Worm (Caenorhabditis elegans) whole organism, L2 larva: Measurements from ENCODE around the gene C14H10.2.
A peak's percentile ranks its signal among the peaks of the same experiment; 100 is the strongest.

Experiments
- aly-2 ChIP-seq: fragments of 150-350 bp; optimal IDR thresholded peaks from 2 replicates; lab custom pipeline; 2014; ENCODE audit warnings: missing biosample characterization, missing genetic modification characterization
- elt-3 ChIP-seq: sonication (generic microtip); optimal IDR thresholded peaks from 2 replicates; lab custom pipeline; 2017; ENCODE audit warnings: missing biosample characterization, missing genetic modification characterization
- lin-39 ChIP-seq: fragments of 150-350 bp; optimal IDR thresholded peaks from 2 replicates; lab custom pipeline; 2014; ENCODE audit warnings: missing biosample characterization, missing genetic modification reagents, missing genetic modification characterization
- mdl-1 ChIP-seq, 2 experiments: fragments of 150-350 bp in 1 of 2; sonication (generic microtip) in 1 of 2; optimal IDR thresholded peaks; 2 replicates each; lab custom pipeline; 2017; ENCODE audit warnings: missing biosample characterization in 2 of 2, missing genetic modification characterization in 2 of 2
- nhr-25 ChIP-seq: fragments of 150-350 bp; sonication (generic microtip); optimal IDR thresholded peaks from 3 replicates; lab custom pipeline; 2014; ENCODE audit warnings: missing biosample characterization, missing genetic modification characterization
- unc-39 ChIP-seq: fragments of 150-350 bp; optimal IDR thresholded peaks from 2 replicates; lab custom pipeline; 2014; ENCODE audit warnings: missing biosample characterization, missing genetic modification characterization
- unc-55 ChIP-seq: fragments of 150-350 bp; sonication (generic microtip); optimal IDR thresholded peaks from 3 replicates; lab custom pipeline; 2014; ENCODE audit warnings: missing biosample characterization, missing genetic modification reagents, missing genetic modification characterization

- TF ChIP-seq nhr-25 (tag; lab: Kevin White, UChicago) (no peak), elt-3 (tag; lab: Kevin White, UChicago) (no peak), unc-39 (tag; lab: Kevin White, UChicago) (no peak), mdl-1 (tag; optimal IDR thresholded peaks at IDR 0.05; lab: Kevin White, UChicago) (no peak), unc-55 (GFP tag; lab: Kevin White, UChicago) (peak; percentile 37), lin-39 (tag; lab: Kevin White, UChicago) (no peak), aly-2 (tag; lab: Kevin White, UChicago) (no peak)
These were observed 36.3 kb downstream of the C14H10.2 start for ce11 chrX:10216344-10216743.
